Fruit fly (Drosophila melanogaster) S2 (cell line): ENCODE measurements around the gene Men.

Experiments
- CG8478 ChIP-seq: fragments of >200 bp; optimal IDR thresholded peaks from 2 replicates; lab custom pipeline; 2018
- CTCF ChIP-seq, 2 experiments: fragments of >200 bp; optimal IDR thresholded peaks; 2 replicates each; lab custom pipeline; 2018

DNA sequence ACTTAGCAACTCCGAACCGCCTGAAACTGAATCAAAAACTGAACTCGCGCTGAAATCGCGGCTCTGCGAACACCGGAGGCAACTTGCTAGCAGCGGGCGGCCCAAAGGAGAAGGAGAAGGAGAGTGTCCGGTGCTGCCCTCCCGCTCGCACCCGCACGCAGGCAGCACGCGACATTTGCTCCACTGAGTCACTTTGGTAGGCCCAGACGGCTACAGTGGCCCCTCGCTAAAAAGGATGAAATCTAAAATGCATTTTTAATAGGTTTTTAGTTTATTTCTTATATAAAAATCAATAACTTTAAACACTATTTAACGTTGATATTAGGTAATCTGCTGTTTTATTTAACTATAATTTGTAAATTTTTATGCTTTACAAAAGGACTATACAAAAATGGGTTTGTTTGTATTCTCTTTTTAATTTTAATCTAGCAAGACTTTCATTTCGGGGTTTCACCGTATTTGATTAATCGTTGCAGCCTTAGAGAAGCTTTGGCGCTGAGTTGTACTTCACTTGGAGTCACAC lies at the start of gene Men:
- TF ChIP-seq CG8478 = no peak
- no peak for TF ChIP-seq CTCF (optimal IDR thresholded peaks at IDR 0.05; lab: Kevin White, UChicago)
